Worm (Caenorhabditis elegans) whole organism, L2 larva: Measurements from ENCODE around the gene Y39G8B.9.

Source experiments
- F13H6.1 ChIP-seq: sonication (generic microtip); optimal IDR thresholded peaks from 2 replicates; lab custom pipeline; 2016; ENCODE audit warnings: missing genetic modification characterization, missing compliant biosample characterization
- R02D3.7 ChIP-seq: fragments of 150-350 bp; optimal IDR thresholded peaks from 2 replicates; lab custom pipeline; 2014; ENCODE audit warnings: missing biosample characterization, missing genetic modification characterization
- Y55F3AM.14 ChIP-seq: fragments of 200-800 bp; sonication (Bioruptor generic); optimal IDR thresholded peaks from 2 replicates; lab custom pipeline; 2018; ENCODE audit warnings: mild to moderate bottlenecking, missing genetic modification characterization, missing compliant biosample characterization
- alr-1 ChIP-seq: fragments of 150-350 bp; optimal IDR thresholded peaks from 2 replicates; lab custom pipeline; 2014; ENCODE audit warnings: missing biosample characterization, missing genetic modification characterization
- aly-2 ChIP-seq: fragments of 150-350 bp; optimal IDR thresholded peaks from 2 replicates; lab custom pipeline; 2014; ENCODE audit warnings: missing biosample characterization, missing genetic modification characterization
- ceh-16 ChIP-seq: fragments of 150-350 bp; optimal IDR thresholded peaks from 2 replicates; lab custom pipeline; 2014; ENCODE audit warnings: missing biosample characterization, missing genetic modification characterization
- dmd-4 ChIP-seq: sonication (generic microtip); optimal IDR thresholded peaks from 2 replicates; lab custom pipeline; 2017; ENCODE audit warnings: missing biosample characterization, missing genetic modification characterization
- elt-1 ChIP-seq: fragments of 150-350 bp; optimal IDR thresholded peaks from 2 replicates; lab custom pipeline; 2014; ENCODE audit warnings: missing biosample characterization, missing genetic modification characterization
- fos-1 ChIP-seq: fragments of 150-350 bp; optimal IDR thresholded peaks from 2 replicates; lab custom pipeline; 2014; ENCODE audit warnings: missing biosample characterization, missing genetic modification characterization
- gmeb-1 ChIP-seq: fragments of 150-350 bp; optimal IDR thresholded peaks from 2 replicates; lab custom pipeline; 2014; ENCODE audit warnings: missing biosample characterization, missing genetic modification characterization
- lin-11 ChIP-seq: fragments of 150-350 bp; sonication (generic microtip); optimal IDR thresholded peaks from 2 replicates; lab custom pipeline; 2014; ENCODE audit warnings: missing biosample characterization, missing genetic modification characterization, inconsistent platforms, mixed read lengths
- lin-13 ChIP-seq: fragments of 150-350 bp; optimal IDR thresholded peaks from 2 replicates; lab custom pipeline; 2014; ENCODE audit warnings: missing biosample characterization, missing genetic modification reagents, missing genetic modification characterization
- lin-39 ChIP-seq: fragments of 150-350 bp; optimal IDR thresholded peaks from 2 replicates; lab custom pipeline; 2014; ENCODE audit warnings: missing biosample characterization, missing genetic modification reagents, missing genetic modification characterization
- lsy-2 ChIP-seq, 2 experiments: fragments of 150-350 bp in 1 of 2; sonication (generic microtip) in 1 of 2; optimal IDR thresholded peaks; 2 replicates each; lab custom pipeline; 2014 to 2017; ENCODE audit warnings: missing biosample characterization in 2 of 2, missing genetic modification characterization in 2 of 2
- mab-5 ChIP-seq: fragments of 150-350 bp; optimal IDR thresholded peaks from 2 replicates; lab custom pipeline; 2014; ENCODE audit warnings: missing biosample characterization, missing genetic modification characterization
- mbf-1 ChIP-seq: sonication (generic microtip); optimal IDR thresholded peaks from 2 replicates; lab custom pipeline; 2017; ENCODE audit warnings: missing biosample characterization, missing genetic modification characterization
- mdl-1 ChIP-seq, 2 experiments: fragments of 150-350 bp in 1 of 2; sonication (generic microtip) in 1 of 2; optimal IDR thresholded peaks; 2 replicates each; lab custom pipeline; 2017; ENCODE audit warnings: missing biosample characterization in 2 of 2, missing genetic modification characterization in 2 of 2
- nhr-10 ChIP-seq: sonication (generic microtip); optimal IDR thresholded peaks from 2 replicates; lab custom pipeline; 2017; ENCODE audit warnings: missing biosample characterization, missing genetic modification characterization
- nhr-11 ChIP-seq: fragments of 150-350 bp; optimal IDR thresholded peaks from 2 replicates; lab custom pipeline; 2014; ENCODE audit warnings: missing biosample characterization, missing genetic modification characterization
- nhr-21 ChIP-seq: fragments of 150-350 bp; optimal IDR thresholded peaks from 2 replicates; lab custom pipeline; 2014; ENCODE audit warnings: missing biosample characterization, missing genetic modification characterization
- nhr-23 ChIP-seq: fragments of 150-350 bp; optimal IDR thresholded peaks from 2 replicates; lab custom pipeline; 2014; ENCODE audit warnings: missing biosample characterization, missing genetic modification reagents, missing genetic modification characterization
- nhr-25 ChIP-seq: fragments of 150-350 bp; sonication (generic microtip); optimal IDR thresholded peaks from 3 replicates; lab custom pipeline; 2014; ENCODE audit warnings: missing biosample characterization, missing genetic modification characterization
- nhr-6 ChIP-seq: fragments of 150-350 bp; optimal IDR thresholded peaks from 2 replicates; lab custom pipeline; 2014; ENCODE audit warnings: missing biosample characterization, missing genetic modification characterization
- nhr-77 ChIP-seq: fragments of 150-350 bp; optimal IDR thresholded peaks from 2 replicates; lab custom pipeline; 2014; ENCODE audit warnings: missing biosample characterization, missing genetic modification characterization
- peb-1 ChIP-seq: fragments of 150-350 bp; optimal IDR thresholded peaks from 2 replicates; lab custom pipeline; 2014; ENCODE audit warnings: missing biosample characterization, missing genetic modification characterization
- skn-1 ChIP-seq: sonication (generic microtip); optimal IDR thresholded peaks from 2 replicates; lab custom pipeline; 2017; ENCODE audit warnings: missing biosample characterization, missing genetic modification characterization
- sma-3 ChIP-seq: sonication (generic microtip); optimal IDR thresholded peaks from 2 replicates; lab custom pipeline; 2016; ENCODE audit warnings: missing genetic modification reagents, missing genetic modification characterization, missing compliant biosample characterization
- sma-9 ChIP-seq, 2 experiments: fragments of 150-350 bp in 1 of 2; sonication (generic microtip) in 1 of 2; optimal IDR thresholded peaks; 2 replicates each; lab custom pipeline; 2014 to 2016; ENCODE audit warnings: missing genetic modification characterization in 2 of 2, mild to moderate bottlenecking in 1 of 2, missing biosample characterization in 1 of 2, missing compliant biosample characterization in 1 of 2, missing genetic modification reagents in 1 of 2, moderate library complexity in 1 of 2
- snpc-4 ChIP-seq: fragments of 150-350 bp; optimal IDR thresholded peaks from 2 replicates; lab custom pipeline; 2014; ENCODE audit warnings: missing biosample characterization, missing genetic modification characterization
- unc-55 ChIP-seq: fragments of 150-350 bp; sonication (generic microtip); optimal IDR thresholded peaks from 3 replicates; lab custom pipeline; 2014; ENCODE audit warnings: missing biosample characterization, missing genetic modification reagents, missing genetic modification characterization
- unc-62 ChIP-seq: fragments of 150-350 bp; optimal IDR thresholded peaks from 2 replicates; lab custom pipeline; 2014; ENCODE audit warnings: missing biosample characterization, missing genetic modification reagents, missing genetic modification characterization
- zag-1 ChIP-seq: fragments of 150-350 bp; optimal IDR thresholded peaks from 2 replicates; lab custom pipeline; 2014; ENCODE audit warnings: missing biosample characterization, missing genetic modification characterization
- ztf-11 ChIP-seq: sonication (generic microtip); optimal IDR thresholded peaks from 2 replicates; lab custom pipeline; 2017; ENCODE audit warnings: missing biosample characterization, missing genetic modification characterization

The Y39G8B.9 gene

ce11 chrII:14003821-14004430 lies 22.8 kb downstream of the Y39G8B.9 start:
- TF ChIP-seq dmd-4 (tag; lab: Kevin White, UChicago), result no peak
- TF ChIP-seq nhr-6, result no peak
- TF ChIP-seq mab-5 (tag; lab: Kevin White, UChicago), result no peak
- TF ChIP-seq mbf-1 (tag; lab: Kevin White, UChicago), result no peak
- TF ChIP-seq nhr-10, result no peak
- no peak for TF ChIP-seq nhr-11
- TF ChIP-seq snpc-4 (tag; lab: Kevin White, UChicago), result peak; percentile 82

- TF ChIP-seq lin-39 (no peak), nhr-21 (tag; lab: Kevin White, UChicago) (peak; percentile 74)
Measured at ce11 chrII:14004770-14005169, 23.6 kb downstream of the Y39G8B.9 start.

ce11 chrII:14005183-14005582 lies 24.0 kb downstream of the Y39G8B.9 start:
- TF ChIP-seq zag-1, result no peak

- TF ChIP-seq ztf-11 (no peak), fos-1 (tag; lab: Kevin White, UChicago) (no peak), nhr-23 (tag; lab: Kevin White, UChicago) (no peak), F13H6.1 (tag; lab: Kevin White, UChicago) (no peak), sma-9 (GFP tag; optimal IDR thresholded peaks at IDR 0.05; lab: Kevin White, UChicago) (no peak), sma-9 (tag; optimal IDR thresholded peaks at IDR 0.05; lab: Kevin White, UChicago) (no peak), skn-1 (tag; lab: Kevin White, UChicago) (no peak), lin-39 (no peak), gmeb-1 (tag; lab: Kevin White, UChicago) (no peak), R02D3.7 (tag; lab: Kevin White, UChicago) (no peak), mdl-1 (tag; optimal IDR thresholded peaks at IDR 0.05; lab: Kevin White, UChicago) (no peak), lin-11 (tag; lab: Kevin White, UChicago) (no peak), aly-2 (no peak), peb-1 (tag; lab: Kevin White, UChicago) (no peak), nhr-6 (no peak), unc-62 (GFP tag; lab: Kevin White, UChicago) (no peak), nhr-10 (no peak)
- TF ChIP-seq, all 48 proteins: peak for 0
Measured at ce11 chrII:14006210-14006609, 25.0 kb downstream of the Y39G8B.9 start, which contains the start of gene F01D5.6. F01D5.6 (plus strand) TSS chrII:14006510.

- TF ChIP-seq lin-11 (tag; lab: Kevin White, UChicago), result no peak
- TF ChIP-seq R02D3.7 (tag; lab: Kevin White, UChicago), result no peak
- TF ChIP-seq elt-1, result no peak
- TF ChIP-seq sma-3 (GFP tag; lab: Kevin White, UChicago), result no peak
- no peak for TF ChIP-seq ceh-16 (tag; lab: Kevin White, UChicago)
- no peak for TF ChIP-seq nhr-10
- no peak for TF ChIP-seq aly-2
- TF ChIP-seq snpc-4 (tag; lab: Kevin White, UChicago), result no peak
- no peak for TF ChIP-seq skn-1 (tag; lab: Kevin White, UChicago)
Measured at ce11 chrII:14008359-14008758, 27.2 kb downstream of the Y39G8B.9 start, which contains the start of gene F01D5.7. F01D5.7 (plus strand) TSS chrII:14008659.

- peak; percentile 75 for TF ChIP-seq fos-1 (tag; lab: Kevin White, UChicago)
- TF ChIP-seq nhr-25, result no peak
- TF ChIP-seq nhr-77 (tag; lab: Kevin White, UChicago), result no peak
- TF ChIP-seq Y55F3AM.14 (GFP tag; lab: Kevin White, UChicago), result no peak
- TF ChIP-seq unc-62 (GFP tag; lab: Kevin White, UChicago), result no peak
- TF ChIP-seq snpc-4 (tag; lab: Kevin White, UChicago), result peak; percentile 47
- TF ChIP-seq lin-13 (GFP tag; lab: Kevin White, UChicago), result no peak
- no peak for TF ChIP-seq unc-55 (GFP tag; lab: Kevin White, UChicago)
- no peak for TF ChIP-seq ceh-16 (tag; lab: Kevin White, UChicago)
- no peak for TF ChIP-seq lsy-2 (tag; optimal IDR thresholded peaks at IDR 0.05; lab: Kevin White, UChicago)
- TF ChIP-seq alr-1, result no peak
- no peak for TF ChIP-seq gmeb-1 (tag; lab: Kevin White, UChicago)
- TF ChIP-seq, all 48 proteins: peak for 2
Measured at ce11 chrII:14010656-14011376, 29.7 kb downstream of the Y39G8B.9 start, which contains the start of gene F01D5.8. F01D5.8 (plus strand) TSS chrII:14010706.
